Fruit fly (Drosophila melanogaster) whole organism, pupa: ENCODE results near the gene Rrp40.

Experiments used
- CG10348 ChIP-seq: fragments of 200-800 bp; sonication (Bioruptor generic); IDR thresholded peaks from 2 replicates; pipeline ENCODE4 v1.3.6; 2022; ENCODE audit warnings: missing biosample characterization, missing genetic modification characterization
- CG12605 ChIP-seq: fragments of 200-800 bp; sonication (Bioruptor generic); IDR thresholded peaks from 2 replicates; pipeline ENCODE4 v1.3.6; 2022; ENCODE audit warnings: missing biosample characterization, missing genetic modification characterization
- CG13204 ChIP-seq: fragments of 200-800 bp; sonication (Bioruptor generic); optimal IDR thresholded peaks from 2 replicates; lab custom pipeline; 2018; ENCODE audit warnings: missing biosample characterization, mild to moderate bottlenecking, missing genetic modification characterization, moderate library complexity
- CG14655 ChIP-seq: fragments of 200-800 bp; sonication (Bioruptor generic); optimal IDR thresholded peaks from 3 replicates; lab custom pipeline; 2017; ENCODE audit warnings: mild to moderate bottlenecking, missing biosample characterization, missing genetic modification reagents, missing genetic modification characterization
- CG15710 ChIP-seq: fragments of 200-800 bp; sonication (Bioruptor generic); optimal IDR thresholded peaks from 2 replicates; lab custom pipeline; 2018; ENCODE audit warnings: missing biosample characterization, mild to moderate bottlenecking, missing genetic modification characterization, moderate library complexity
- CG17806 ChIP-seq: fragments of 200-800 bp; sonication (Bioruptor generic); optimal IDR thresholded peaks from 2 replicates; lab custom pipeline; 2018; ENCODE audit warnings: missing biosample characterization, mild to moderate bottlenecking, missing genetic modification characterization, moderate library complexity
- CG32121 ChIP-seq: fragments of 200-800 bp; sonication (Bioruptor generic); IDR thresholded peaks from 2 replicates; pipeline ENCODE4 v1.3.6; 2022; ENCODE audit warnings: missing biosample characterization, missing genetic modification characterization
- CG34367 ChIP-seq: fragments of 200-800 bp; sonication (Bioruptor generic); optimal IDR thresholded peaks from 2 replicates; lab custom pipeline; 2018; ENCODE audit warnings: missing biosample characterization, mild to moderate bottlenecking, missing genetic modification characterization
- CG4496 ChIP-seq: fragments of 200-800 bp; sonication (Bioruptor generic); IDR thresholded peaks from 3 replicates; pipeline ENCODE4 v1.3.6; 2022; ENCODE audit warnings: missing biosample characterization, missing genetic modification characterization
- CG8159 ChIP-seq: fragments of 200-800 bp; sonication (Bioruptor generic); optimal IDR thresholded peaks from 3 replicates; lab custom pipeline; 2018; ENCODE audit warnings: missing biosample characterization, mild to moderate bottlenecking, missing genetic modification characterization, moderate library complexity
- CG8301 ChIP-seq: fragments of 200-800 bp; sonication (Bioruptor generic); optimal IDR thresholded peaks from 2 replicates; lab custom pipeline; 2018; ENCODE audit warnings: missing biosample characterization, mild to moderate bottlenecking, missing genetic modification characterization
- CG9948 ChIP-seq: fragments of 200-800 bp; sonication (Bioruptor generic); optimal IDR thresholded peaks from 2 replicates; lab custom pipeline; 2018; ENCODE audit warnings: missing biosample characterization, mild to moderate bottlenecking, missing genetic modification characterization, moderate library complexity
- D1 ChIP-seq: fragments of 200-800 bp; sonication (Bioruptor generic); optimal IDR thresholded peaks from 2 replicates; lab custom pipeline; 2018; ENCODE audit warnings: missing biosample characterization, mild to moderate bottlenecking, missing genetic modification characterization, moderate library complexity
- EcR ChIP-seq: fragments of 200-800 bp; sonication (Bioruptor generic); optimal IDR thresholded peaks from 3 replicates; lab custom pipeline; 2019; ENCODE audit warnings: missing biosample characterization, missing genetic modification characterization, mild to moderate bottlenecking, moderate library complexity, missing genetic modification reagents
- Ets98B ChIP-seq: fragments of 200-800 bp; sonication (Bioruptor generic); IDR thresholded peaks from 2 replicates; pipeline ENCODE4 v1.3.6; 2022; ENCODE audit warnings: missing biosample characterization, missing genetic modification characterization
- Pif1A ChIP-seq: fragments of 200-800 bp; sonication (Bioruptor generic); optimal IDR thresholded peaks from 3 replicates; lab custom pipeline; 2016; ENCODE audit warnings: missing biosample characterization, missing genetic modification characterization
- Pif1B ChIP-seq: fragments of 200-800 bp; sonication (Bioruptor generic); optimal IDR thresholded peaks from 3 replicates; lab custom pipeline; 2016; ENCODE audit warnings: missing biosample characterization, missing genetic modification characterization
- Snoo ChIP-seq: fragments of 200-800 bp; sonication (Bioruptor generic); optimal IDR thresholded peaks from 3 replicates; lab custom pipeline; 2017; ENCODE audit warnings: missing biosample characterization, mild to moderate bottlenecking, missing genetic modification characterization, inconsistent platforms
- fd96Ca ChIP-seq: fragments of 200-800 bp; sonication (Bioruptor generic); IDR thresholded peaks from 3 replicates; pipeline ENCODE4 v1.3.6; 2022; ENCODE audit warnings: missing biosample characterization, missing genetic modification characterization
- gl ChIP-seq: fragments of 200-800 bp; sonication (Bioruptor generic); optimal IDR thresholded peaks from 2 replicates; lab custom pipeline; 2018; ENCODE audit warnings: missing biosample characterization, mild to moderate bottlenecking, missing genetic modification characterization
- rn ChIP-seq: fragments of 200-800 bp; sonication (Bioruptor generic); IDR thresholded peaks from 2 replicates; pipeline ENCODE4 v1.3.6; 2022; ENCODE audit warnings: missing biosample characterization, missing genetic modification characterization

The Rrp40 gene

dm6 chr2L:1728620-1728944 lies at the start of gene Rrp40:
TSS of gene Rrp40 (plus strand) at chr2L:1728732.
- no peak for TF ChIP-seq CG9948 (tag; lab: Kevin White, UChicago)
- no peak for TF ChIP-seq CG15710 (tag; lab: Kevin White, UChicago)
- no peak for TF ChIP-seq CG10348
- no peak for TF ChIP-seq CG8159 (tag; lab: Kevin White, UChicago)
- TF ChIP-seq CG4496 (GFP tag; lab: Robert Waterston, UW) = 0 out of 3 replicates have a peak, but pooled peaks have one; percentile 36
- TF ChIP-seq, all 21 proteins: peak for 1

DNA sequence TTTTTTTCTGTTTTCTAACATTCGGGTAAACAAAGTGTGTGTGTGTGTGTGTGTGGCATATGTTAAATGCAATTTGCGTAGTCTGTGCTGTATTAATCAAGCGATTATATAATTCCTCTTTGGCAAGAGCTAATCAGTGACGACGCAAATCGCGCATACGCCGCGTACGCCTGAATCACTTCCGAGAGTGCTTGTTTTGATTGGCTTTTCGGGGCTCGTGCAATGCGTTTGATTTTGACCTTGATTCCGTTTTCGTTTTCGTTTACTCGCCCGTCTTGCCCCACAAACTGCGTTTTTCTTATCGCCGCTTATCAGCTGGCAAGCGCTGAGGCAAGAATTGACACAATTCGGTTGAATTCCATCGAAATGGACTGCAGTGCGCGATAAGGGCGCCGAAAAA lies 35.7 kb upstream of the Rrp40 start:
- TF ChIP-seq Pif1A (no peak), rn (GFP tag; lab: Robert Waterston, UW) (no peak), CG8159 (tag; lab: Kevin White, UChicago) (no peak), Snoo (tag; lab: Kevin White, UChicago) (no peak), fd96Ca (GFP tag; lab: Robert Waterston, UW) (no peak), D1 (no peak), CG17806 (no peak), CG34367 (tag; lab: Kevin White, UChicago) (no peak), CG14655 (GFP tag; lab: Kevin White, UChicago) (no peak), CG32121 (GFP tag; lab: Robert Waterston, UW) (no peak), CG15710 (tag; lab: Kevin White, UChicago) (no peak), gl (tag; lab: Kevin White, UChicago) (no peak), CG10348 (no peak), CG9948 (tag; lab: Kevin White, UChicago) (no peak), CG12605 (GFP tag; lab: Robert Waterston, UW) (no peak), EcR (no peak), CG13204 (GFP tag; lab: Kevin White, UChicago) (no peak), CG4496 (GFP tag; lab: Robert Waterston, UW) (no peak)

DNA sequence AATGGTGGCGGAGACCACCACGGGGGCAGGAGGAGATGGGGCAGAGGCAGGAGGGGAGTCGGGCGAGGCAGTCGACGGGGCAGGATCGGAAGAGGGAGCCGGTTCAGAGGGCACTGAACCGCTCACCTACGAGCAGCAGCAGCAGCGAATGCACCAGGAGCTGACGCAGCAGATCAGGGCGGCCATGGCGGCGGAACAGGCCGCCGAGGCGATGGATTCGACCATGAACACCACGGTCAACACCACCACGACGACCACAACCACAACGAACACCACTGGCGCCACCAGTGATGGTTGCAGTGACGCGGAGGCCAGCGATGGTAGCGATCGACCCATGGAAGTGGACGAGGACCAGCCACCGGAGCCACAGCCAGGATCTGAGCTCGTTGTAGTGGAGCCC lies 32.3 kb upstream of the Rrp40 start:
- TF ChIP-seq fd96Ca (GFP tag; lab: Robert Waterston, UW) (no peak), CG10348 (no peak), Pif1A (no peak), EcR (no peak), Pif1B (GFP tag; lab: Kevin White, UChicago) (no peak), CG4496 (GFP tag; lab: Robert Waterston, UW) (no peak), CG34367 (tag; lab: Kevin White, UChicago) (no peak), CG15710 (tag; lab: Kevin White, UChicago) (no peak), CG32121 (GFP tag; lab: Robert Waterston, UW) (no peak), CG9948 (tag; lab: Kevin White, UChicago) (no peak), CG8301 (no peak), CG14655 (GFP tag; lab: Kevin White, UChicago) (no peak), Ets98B (GFP tag; lab: Robert Waterston, UW) (no peak), CG13204 (GFP tag; lab: Kevin White, UChicago) (no peak), CG12605 (GFP tag; lab: Robert Waterston, UW) (no peak), CG17806 (no peak)

DNA sequence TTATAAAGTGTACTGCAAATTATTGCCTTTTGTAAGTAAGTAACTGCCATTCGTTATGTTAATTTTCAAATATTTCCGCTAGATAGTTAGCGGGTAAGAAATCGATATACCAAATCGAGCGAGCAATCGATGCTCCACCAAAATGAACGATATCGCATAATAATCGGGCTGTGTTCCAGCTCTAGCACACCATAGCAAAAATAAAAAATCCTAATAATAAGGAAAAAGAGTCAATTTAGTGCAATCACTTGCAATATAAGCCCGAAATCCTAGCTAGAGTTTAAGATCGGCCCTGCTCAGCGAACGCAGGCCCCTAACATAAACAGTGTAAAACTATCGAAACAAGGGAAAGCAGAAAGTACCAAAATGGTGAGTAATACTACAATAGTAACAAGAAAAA lies 23.8 kb upstream of the Rrp40 start, which contains the start of gene cpb:
Gene cpb (plus strand): TSS at position 157 of the 400 bp plus-strand sequence.
- TF ChIP-seq fd96Ca (GFP tag; lab: Robert Waterston, UW) (no peak), CG10348 (no peak), Ets98B (GFP tag; lab: Robert Waterston, UW) (no peak), CG17806 (no peak), CG15710 (tag; lab: Kevin White, UChicago) (no peak), CG34367 (tag; lab: Kevin White, UChicago) (no peak), CG8301 (no peak), CG13204 (GFP tag; lab: Kevin White, UChicago) (no peak)
- TF ChIP-seq, all 21 proteins: peak for 0

DNA sequence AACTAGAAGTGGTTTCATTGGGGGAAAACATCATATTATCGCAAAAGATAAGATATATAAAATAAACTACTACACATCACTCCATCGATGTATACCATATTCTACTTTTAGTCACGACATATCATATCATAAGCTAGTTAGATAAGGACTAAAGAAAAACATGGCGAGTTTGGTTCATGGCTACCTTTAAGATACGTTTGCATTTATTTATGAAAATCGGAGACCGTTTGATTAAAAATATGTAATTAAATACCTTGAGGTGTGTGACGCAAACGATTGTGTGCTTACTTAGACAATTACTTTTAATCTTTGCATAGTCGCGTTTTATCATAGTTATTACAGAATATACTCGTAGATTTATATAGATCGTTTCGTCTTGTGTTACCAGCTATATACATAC lies 21.6 kb upstream of the Rrp40 start:
- no peak for TF ChIP-seq EcR
- no peak for TF ChIP-seq Snoo (tag; lab: Kevin White, UChicago)
- no peak for TF ChIP-seq CG10348
- no peak for TF ChIP-seq rn (GFP tag; lab: Robert Waterston, UW)
- TF ChIP-seq CG8301 = no peak
- TF ChIP-seq CG34367 (tag; lab: Kevin White, UChicago) = no peak
- TF ChIP-seq Pif1A = no peak
- TF ChIP-seq Pif1B (GFP tag; lab: Kevin White, UChicago) = no peak
- no peak for TF ChIP-seq CG12605 (GFP tag; lab: Robert Waterston, UW)
- TF ChIP-seq D1 = no peak
- TF ChIP-seq CG8159 (tag; lab: Kevin White, UChicago) = no peak
- TF ChIP-seq CG15710 (tag; lab: Kevin White, UChicago) = no peak

DNA sequence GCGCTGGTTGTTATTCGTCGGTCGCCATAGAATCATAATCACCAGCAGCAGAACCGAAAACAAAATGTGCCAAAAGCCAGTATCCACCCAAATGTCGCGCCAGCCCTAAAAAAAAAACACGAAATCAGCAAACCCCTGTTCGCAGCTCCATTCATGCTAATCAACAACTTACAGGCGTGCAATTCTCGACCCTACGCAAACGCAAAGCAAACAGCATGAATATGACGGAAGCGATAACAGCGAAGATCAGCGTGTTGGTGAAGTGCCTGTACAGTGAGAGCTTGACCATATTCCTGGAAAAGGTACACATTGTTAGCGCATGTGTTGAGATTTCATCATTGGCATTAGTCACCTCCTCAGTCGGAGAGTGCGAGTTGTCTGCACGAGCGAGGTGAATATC lies 20.4 kb upstream of the Rrp40 start:
- TF ChIP-seq CG10348 (no peak), D1 (no peak), CG34367 (tag; lab: Kevin White, UChicago) (no peak), CG32121 (GFP tag; lab: Robert Waterston, UW) (no peak), EcR (no peak), gl (tag; lab: Kevin White, UChicago) (no peak), CG12605 (GFP tag; lab: Robert Waterston, UW) (no peak), Snoo (tag; lab: Kevin White, UChicago) (no peak), CG9948 (tag; lab: Kevin White, UChicago) (no peak)

DNA sequence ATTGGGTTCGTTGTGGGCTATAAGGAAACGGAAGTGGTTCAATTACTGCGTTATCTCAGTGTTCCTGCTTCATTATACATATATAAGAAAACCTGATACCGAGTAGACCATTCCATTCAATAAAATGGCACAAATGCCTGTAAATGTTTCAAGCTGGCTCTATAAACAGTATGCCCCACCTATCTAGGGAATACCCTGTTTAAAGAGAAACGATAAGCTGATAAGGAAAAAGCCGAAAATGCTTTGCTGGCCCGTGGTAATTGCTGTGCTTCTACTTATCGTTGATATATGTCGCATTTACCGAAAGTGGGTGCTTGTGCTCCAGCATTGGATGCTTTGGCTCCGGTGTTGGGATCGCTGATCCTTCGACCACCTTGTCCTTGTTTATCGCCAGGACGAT lies 19.2 kb upstream of the Rrp40 start:
- TF ChIP-seq fd96Ca (GFP tag; lab: Robert Waterston, UW) (no peak), CG32121 (GFP tag; lab: Robert Waterston, UW) (no peak)
